Worm (Caenorhabditis elegans) whole organism, young adult: ENCODE data around the gene unc-77.
A peak's percentile ranks its signal among the peaks of the same experiment; 100 is the strongest.

Experiments used
- B0035.1 ChIP-seq: sonication (generic microtip); optimal IDR thresholded peaks from 2 replicates; lab custom pipeline; 2016; ENCODE audit warnings: missing genetic modification characterization, mild to moderate bottlenecking, missing compliant biosample characterization, missing genotype, missing genetic modification reagents
- C06A6.2 ChIP-seq: fragments of 200-800 bp; sonication (Bioruptor generic); conservative IDR thresholded peaks from 2 replicates; pipeline ENCODE4 v1.3.6; 2022; ENCODE audit warnings: missing genetic modification characterization, missing compliant biosample characterization
- F10E7.11 ChIP-seq: sonication (generic microtip); optimal IDR thresholded peaks from 2 replicates; lab custom pipeline; 2017; ENCODE audit warnings: mild to moderate bottlenecking, missing genetic modification characterization, moderate library complexity, missing compliant biosample characterization
- F23B12.7 ChIP-seq: sonication (generic microtip); optimal IDR thresholded peaks from 2 replicates; lab custom pipeline; 2017; ENCODE audit warnings: missing genetic modification characterization, mild to moderate bottlenecking, missing compliant biosample characterization, antibody characterized with exemption, moderate library complexity; ENCODE audit not compliant: insufficient read depth
- F33H1.4 ChIP-seq: fragments of 200-800 bp; sonication (Bioruptor generic); IDR thresholded peaks from 2 replicates; pipeline ENCODE4 v1.3.6; 2022; ENCODE audit warnings: missing genetic modification reagents, missing genetic modification characterization, missing compliant biosample characterization
- K12H6.12 ChIP-seq: fragments of 200-800 bp; sonication (Bioruptor generic); optimal IDR thresholded peaks from 2 replicates; lab custom pipeline; 2018; ENCODE audit warnings: mild to moderate bottlenecking, missing genetic modification characterization, missing compliant biosample characterization
- Y53G8AR.9 ChIP-seq: fragments of 200-800 bp; sonication (Bioruptor generic); conservative IDR thresholded peaks from 2 replicates; pipeline ENCODE4 v1.3.6; 2022; ENCODE audit warnings: missing genetic modification reagents, missing genetic modification characterization, missing compliant biosample characterization
- Y95B8A.8 ChIP-seq: fragments of 200-800 bp; sonication (Bioruptor generic); IDR thresholded peaks from 2 replicates; pipeline ENCODE4 v1.3.6; 2022; ENCODE audit warnings: missing genetic modification reagents, missing genetic modification characterization, missing compliant biosample characterization
- ama-1 ChIP-seq, 3 experiments: fragments of 150-350 bp in 1 of 3; sonication (generic microtip) in 2 of 3; optimal IDR thresholded peaks; 2 replicates each; lab custom pipeline; 2014 to 2018; ENCODE audit warnings: missing biosample characterization in 2 of 3, missing genetic modification characterization in 2 of 3, missing genetic modification reagents in 2 of 3
- aptf-2 ChIP-seq: fragments of 200-800 bp; sonication (Bioruptor generic); conservative IDR thresholded peaks from 2 replicates; pipeline ENCODE4 v1.3.6; 2022; ENCODE audit warnings: missing genetic modification reagents, missing genetic modification characterization, missing compliant biosample characterization
- atf-7 ChIP-seq: sonication (generic microtip); optimal IDR thresholded peaks from 2 replicates; lab custom pipeline; 2017; ENCODE audit warnings: mild to moderate bottlenecking, missing genetic modification characterization, missing compliant biosample characterization
- attf-5 ChIP-seq: fragments of 200-800 bp; sonication (Bioruptor generic); optimal IDR thresholded peaks from 2 replicates; lab custom pipeline; 2018; ENCODE audit warnings: mild to moderate bottlenecking, missing genetic modification characterization, missing compliant biosample characterization
- cebp-1 ChIP-seq, 2 experiments: fragments of 200-800 bp in 1 of 2; sonication (Bioruptor generic) in 1 of 2; sonication (generic microtip) in 1 of 2; IDR thresholded peaks in 1 of 2; optimal IDR thresholded peaks in 1 of 2; 2 replicates each; pipeline versions ENCODE4 v1.3.6 to Lab custom; 2017 to 2022; ENCODE audit warnings: missing compliant biosample characterization in 2 of 2, missing genetic modification characterization in 2 of 2, mild to moderate bottlenecking in 1 of 2, missing genetic modification reagents in 1 of 2, moderate library complexity in 1 of 2
- cebp-2 ChIP-seq: fragments of 200-800 bp; sonication (Bioruptor generic); IDR thresholded peaks from 2 replicates; pipeline ENCODE4 v1.3.6; 2022; ENCODE audit warnings: missing genetic modification characterization, missing compliant biosample characterization
- ceh-27 ChIP-seq: fragments of 200-800 bp; sonication (Bioruptor generic); optimal IDR thresholded peaks from 2 replicates; lab custom pipeline; 2018; ENCODE audit warnings: mild to moderate bottlenecking, missing genetic modification characterization, moderate library complexity, missing compliant biosample characterization
- ceh-91 ChIP-seq: fragments of 200-800 bp; sonication (Bioruptor generic); IDR thresholded peaks from 2 replicates; pipeline ENCODE4 v1.3.6; 2022; ENCODE audit warnings: missing genetic modification reagents, missing genetic modification characterization, missing compliant biosample characterization
- dox-1 ChIP-seq: fragments of 200-800 bp; sonication (Bioruptor generic); IDR thresholded peaks from 2 replicates; pipeline ENCODE4 v1.3.6; 2022; ENCODE audit warnings: missing genetic modification reagents, missing genetic modification characterization, missing compliant biosample characterization
- dpl-1 ChIP-seq: fragments of 150-350 bp; optimal IDR thresholded peaks from 2 replicates; lab custom pipeline; 2014; ENCODE audit warnings: missing biosample characterization, missing genetic modification reagents, missing genetic modification characterization
- efl-1 ChIP-seq: fragments of 150-350 bp; optimal IDR thresholded peaks from 2 replicates; lab custom pipeline; 2014; ENCODE audit warnings: missing biosample characterization, missing genetic modification reagents, missing genetic modification characterization
- egl-18 ChIP-seq: fragments of 200-800 bp; sonication (Bioruptor generic); IDR thresholded peaks from 2 replicates; pipeline ENCODE4 v1.3.6; 2022; ENCODE audit warnings: missing genetic modification reagents, missing genetic modification characterization, missing compliant biosample characterization
- egl-44 ChIP-seq: fragments of 200-800 bp; sonication (Bioruptor generic); IDR thresholded peaks from 2 replicates; pipeline ENCODE4 v1.3.6; 2022; ENCODE audit warnings: missing genetic modification reagents, missing genetic modification characterization, missing compliant biosample characterization
- ekl-4 ChIP-seq: fragments of 200-800 bp; sonication (Bioruptor generic); IDR thresholded peaks from 2 replicates; pipeline ENCODE4 v1.3.6; 2022; ENCODE audit warnings: missing genetic modification reagents, missing genetic modification characterization, missing compliant biosample characterization
- him-1 ChIP-seq: sonication (generic microtip); optimal IDR thresholded peaks from 2 replicates; lab custom pipeline; 2016; ENCODE audit warnings: missing genotype, missing genetic modification reagents, missing genetic modification characterization, missing compliant biosample characterization
- hlh-12 ChIP-seq: sonication (generic microtip); optimal IDR thresholded peaks from 2 replicates; lab custom pipeline; 2016; ENCODE audit warnings: missing genetic modification characterization, missing compliant biosample characterization
- hmg-1.2 ChIP-seq: fragments of 200-800 bp; sonication (Bioruptor generic); IDR thresholded peaks from 2 replicates; pipeline ENCODE4 v1.3.6; 2022; ENCODE audit warnings: missing genetic modification reagents, missing genetic modification characterization, missing compliant biosample characterization
- hmg-20 ChIP-seq: fragments of 200-800 bp; sonication (Bioruptor generic); IDR thresholded peaks from 2 replicates; pipeline ENCODE4 v1.3.6; 2022; ENCODE audit warnings: missing genetic modification reagents, missing genetic modification characterization, missing compliant biosample characterization
- hrde-1 ChIP-seq: sonication (generic microtip); optimal IDR thresholded peaks from 2 replicates; lab custom pipeline; 2016; ENCODE audit warnings: missing genetic modification characterization, mild to moderate bottlenecking, missing compliant biosample characterization, moderate library complexity, missing genotype, missing genetic modification reagents, borderline replicate concordance
- let-526 ChIP-seq: fragments of 200-800 bp; sonication (Bioruptor generic); IDR thresholded peaks from 2 replicates; pipeline ENCODE4 v1.3.6; 2022; ENCODE audit warnings: missing genetic modification reagents, missing genetic modification characterization, missing compliant biosample characterization
- let-607 ChIP-seq, 2 experiments: fragments of 200-800 bp in 1 of 2; sonication (Bioruptor generic) in 1 of 2; sonication (generic microtip) in 1 of 2; optimal IDR thresholded peaks; 2 replicates each; lab custom pipeline; 2016 to 2018; ENCODE audit warnings: mild to moderate bottlenecking in 2 of 2, missing compliant biosample characterization in 2 of 2, missing genetic modification characterization in 2 of 2, moderate library complexity in 2 of 2, missing genotype in 1 of 2
- lin-35 ChIP-seq, 3 experiments: fragments of 150-350 bp in 2 of 3; sonication (generic microtip) in 1 of 3; optimal IDR thresholded peaks; 2 replicates each; lab custom pipeline; 2014 to 2018; ENCODE audit warnings: missing biosample characterization in 3 of 3, missing genetic modification characterization in 3 of 3, missing genetic modification reagents in 3 of 3
- lsl-1 ChIP-seq: fragments of 200-800 bp; sonication (Bioruptor generic); optimal IDR thresholded peaks from 2 replicates; lab custom pipeline; 2018; ENCODE audit warnings: mild to moderate bottlenecking, missing genetic modification characterization, moderate library complexity, missing compliant biosample characterization
- madf-3 ChIP-seq: fragments of 200-800 bp; sonication (Bioruptor generic); IDR thresholded peaks from 2 replicates; pipeline ENCODE4 v1.3.6; 2022; ENCODE audit warnings: missing genetic modification reagents, missing genetic modification characterization, missing compliant biosample characterization
- madf-8 ChIP-seq: fragments of 200-800 bp; sonication (Bioruptor generic); conservative IDR thresholded peaks from 2 replicates; pipeline ENCODE4 v1.3.6; 2022; ENCODE audit warnings: missing genetic modification reagents, missing genetic modification characterization, missing compliant biosample characterization
- mel-28 ChIP-seq: sonication (generic microtip); optimal IDR thresholded peaks from 2 replicates; lab custom pipeline; 2016; ENCODE audit warnings: borderline replicate concordance, mild to moderate bottlenecking, missing genetic modification characterization, missing compliant biosample characterization
- nfya-1 ChIP-seq: sonication (generic microtip); optimal IDR thresholded peaks from 2 replicates; lab custom pipeline; 2017; ENCODE audit warnings: antibody characterized with exemption, missing compliant biosample characterization, missing genetic modification characterization, borderline replicate concordance; ENCODE audit not compliant: insufficient read depth
- nhr-80 ChIP-seq: sonication (generic microtip); optimal IDR thresholded peaks from 2 replicates; lab custom pipeline; 2016; ENCODE audit warnings: missing genetic modification characterization, missing compliant biosample characterization
- pbrm-1 ChIP-seq: fragments of 200-800 bp; sonication (Bioruptor generic); IDR thresholded peaks from 2 replicates; pipeline ENCODE4 v1.3.6; 2022; ENCODE audit warnings: missing genetic modification reagents, missing genetic modification characterization, missing compliant biosample characterization
- pha-4 ChIP-seq: fragments of 150-350 bp; sonication (generic microtip); optimal IDR thresholded peaks from 2 replicates; lab custom pipeline; 2014; ENCODE audit warnings: missing biosample characterization, missing genetic modification reagents, missing genetic modification characterization
- rcor-1 ChIP-seq: fragments of 200-800 bp; sonication (Bioruptor generic); IDR thresholded peaks from 2 replicates; pipeline ENCODE4 v1.3.6; 2022; ENCODE audit warnings: missing genetic modification reagents, missing genetic modification characterization, missing compliant biosample characterization
- repo-1 ChIP-seq: sonication (generic microtip); optimal IDR thresholded peaks from 2 replicates; lab custom pipeline; 2017; ENCODE audit warnings: mild to moderate bottlenecking, missing genetic modification characterization, missing compliant biosample characterization
- sdz-38 ChIP-seq: sonication (generic microtip); optimal IDR thresholded peaks from 2 replicates; lab custom pipeline; 2016; ENCODE audit warnings: missing genotype, missing genetic modification characterization, missing compliant biosample characterization
- somi-1 ChIP-seq: fragments of 200-800 bp; sonication (Bioruptor generic); optimal IDR thresholded peaks from 2 replicates; lab custom pipeline; 2018; ENCODE audit warnings: mild to moderate bottlenecking, missing genetic modification characterization, missing compliant biosample characterization
- tbp1 ChIP-seq: fragments of 200-800 bp; sonication (Bioruptor generic); optimal IDR thresholded peaks from 2 replicates; lab custom pipeline; 2018; ENCODE audit warnings: mild to moderate bottlenecking, missing genetic modification characterization, missing compliant biosample characterization
- unc-130 ChIP-seq: sonication (generic microtip); optimal IDR thresholded peaks from 2 replicates; lab custom pipeline; 2016; ENCODE audit warnings: missing genetic modification reagents, missing genetic modification characterization, missing compliant biosample characterization
- ztf-25 ChIP-seq: fragments of 200-800 bp; sonication (Bioruptor generic); IDR thresholded peaks from 2 replicates; pipeline ENCODE4 v1.3.6; 2022; ENCODE audit warnings: missing genetic modification reagents, missing genetic modification characterization, missing compliant biosample characterization
- ztf-6 ChIP-seq: fragments of 200-800 bp; sonication (Bioruptor generic); IDR thresholded peaks from 2 replicates; pipeline ENCODE4 v1.3.6; 2022; ENCODE audit warnings: missing genetic modification reagents, missing genetic modification characterization, missing compliant biosample characterization

unc-77 gene

ce11 chrIV:6206294-6206776, 22.7 kb upstream of the unc-77 start, which contains the start of gene C49A9.10 (continued):
- peak; percentile 46; the same call in 1 of the 2 replicates for TF ChIP-seq aptf-2
- no peak for TF ChIP-seq egl-18 (GFP tag; lab: Robert Waterston, UW)
- no peak for TF ChIP-seq hlh-12 (tag; lab: Kevin White, UChicago)
- peak; percentile 69 for TF ChIP-seq K12H6.12
- TF ChIP-seq F33H1.4, result peak; percentile 60
- peak; percentile 20 for TF ChIP-seq somi-1 (GFP tag; lab: Kevin White, UChicago)
- TF ChIP-seq nfya-1 (tag; lab: Kevin White, UChicago), result no peak
- peak; percentile 68; the same call in 1 of the 2 replicates for TF ChIP-seq madf-3 (GFP tag; lab: Robert Waterston, UW)
- 0 out of 2 replicates have a peak, but pooled peaks have one; percentile 74 for TF ChIP-seq cebp-2
- TF ChIP-seq pbrm-1 (GFP tag; lab: Robert Waterston, UW), result peak; percentile 60; the same call in 1 of the 2 replicates
- peak; percentile 89 for TF ChIP-seq let-526
- TF ChIP-seq hmg-1.2 (GFP tag; lab: Robert Waterston, UW), result peak; percentile 29; the same call in 1 of the 2 replicates
- no peak for TF ChIP-seq ama-1 (optimal IDR thresholded peaks at IDR 0.05; lab: Kevin White, UChicago)
- no peak for TF ChIP-seq ama-1 (GFP tag; optimal IDR thresholded peaks at IDR 0.05; lab: Kevin White, UChicago)
- TF ChIP-seq atf-7, result peak; percentile 53
- peak; percentile 66 for TF ChIP-seq tbp1 (GFP tag; lab: Kevin White, UChicago)
- 0 out of 2 replicates have a peak, but pooled peaks have one; percentile 34 for TF ChIP-seq ztf-25
- peak; percentile 39; the same call in 1 of the 2 replicates for TF ChIP-seq C06A6.2 (GFP tag; lab: Robert Waterston, UW)
- no peak; the same call in 1 of the 2 replicates for TF ChIP-seq dox-1 (GFP tag; lab: Robert Waterston, UW)
- peak; percentile 65 for TF ChIP-seq hmg-20 (GFP tag; lab: Robert Waterston, UW)
- TF ChIP-seq attf-5 (GFP tag; lab: Kevin White, UChicago), result peak; percentile 49
- TF ChIP-seq mel-28, result no peak
- TF ChIP-seq madf-8 (GFP tag; lab: Robert Waterston, UW), result peak; percentile 31; the same call in 1 of the 2 replicates
- no peak for TF ChIP-seq repo-1 (tag; lab: Kevin White, UChicago)
- TF ChIP-seq pha-4 (tag; lab: Kevin White, UChicago), result peak; percentile 57
- TF ChIP-seq F23B12.7 (tag; lab: Kevin White, UChicago), result peak; percentile 52
- peak; percentile 49 for TF ChIP-seq F10E7.11
- TF ChIP-seq lsl-1 (GFP tag; lab: Kevin White, UChicago), result peak; percentile 47
- TF ChIP-seq dpl-1 (GFP tag; lab: Kevin White, UChicago), result peak; percentile 82
- no peak for TF ChIP-seq egl-44
- 0 out of 2 replicates have a peak, but pooled peaks have one; percentile 9 for TF ChIP-seq cebp-1 (GFP tag; IDR thresholded peaks at IDR 0.05; lab: Robert Waterston, UW)
- no peak for TF ChIP-seq cebp-1 (tag; optimal IDR thresholded peaks at IDR 0.05; lab: Kevin White, UChicago)
- peak; percentile 93 for TF ChIP-seq unc-130 (GFP tag; lab: Kevin White, UChicago)
- no peak for TF ChIP-seq ztf-6 (GFP tag; lab: Robert Waterston, UW)
- peak; percentile 77 for TF ChIP-seq him-1
- TF ChIP-seq rcor-1 (GFP tag; lab: Robert Waterston, UW), result peak; percentile 73
- TF ChIP-seq nhr-80 (tag; lab: Kevin White, UChicago), result peak; percentile 3
- peak; percentile 58; the same call in 1 of the 2 replicates for TF ChIP-seq ekl-4
- TF ChIP-seq ceh-27 (GFP tag; lab: Kevin White, UChicago), result peak; percentile 89
- no peak for TF ChIP-seq Y95B8A.8 (GFP tag; lab: Robert Waterston, UW)
- peak in 1 of 2 experiments; percentile 70 for TF ChIP-seq let-607 (tag; optimal IDR thresholded peaks at IDR 0.05; lab: Kevin White, UChicago)
- peak in 2 of 3 experiments; percentile 45 to 93 for TF ChIP-seq lin-35 (GFP tag; optimal IDR thresholded peaks at IDR 0.05; lab: Kevin White, UChicago)
- no peak for TF ChIP-seq sdz-38
- TF ChIP-seq ceh-91 (GFP tag; lab: Robert Waterston, UW), result 0 out of 2 replicates have a peak, but pooled peaks have one; percentile 37
- peak; percentile 77 for TF ChIP-seq efl-1 (GFP tag; lab: Kevin White, UChicago)
- TF ChIP-seq B0035.1 (tag; lab: Kevin White, UChicago), result peak; percentile 27
- TF ChIP-seq hrde-1, result peak; percentile 40
- 0 out of 2 replicates have a peak, but pooled peaks have one; percentile 49 for TF ChIP-seq Y53G8AR.9 (GFP tag; lab: Robert Waterston, UW)
